Worm (Caenorhabditis elegans): ENCODE data around the gene dnpp-1.

The dnpp-1 gene

DNA sequence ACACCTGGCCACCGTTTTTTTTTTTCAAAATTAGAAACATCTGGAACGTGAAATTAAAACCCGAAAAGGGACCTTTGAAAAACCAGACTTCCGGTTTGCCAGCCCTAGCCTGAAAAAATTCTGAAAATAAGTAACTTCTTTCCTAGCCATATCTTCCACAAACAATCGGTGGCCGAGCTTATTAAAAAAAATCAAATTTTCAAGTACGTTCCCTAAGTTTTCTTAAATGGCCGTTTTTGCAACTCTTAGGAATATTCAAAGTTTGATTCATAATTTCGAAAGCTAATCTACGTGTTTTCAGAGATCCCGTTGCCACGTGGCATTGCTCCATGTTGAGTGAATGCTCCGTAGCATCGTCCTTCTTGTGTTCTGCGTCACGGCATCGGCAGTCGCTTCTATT is 40.0 kb downstream of the dnpp-1 start, which contains the start of gene R12B2.8:
Gene R12B2.8, plus strand, starts transcription at position 301 of the 400 bp plus-strand sequence.
- TF ChIP-seq R02D3.7 (tag; optimal IDR thresholded peaks at IDR 0.05) (no peak), mdl-1 (tag; optimal IDR thresholded peaks at IDR 0.05) (no peak), ZK546.5 (tag; optimal IDR thresholded peaks at IDR 0.05) (no peak), ceh-28 (tag; optimal IDR thresholded peaks at IDR 0.05) (no peak), nhr-67 (tag; optimal IDR thresholded peaks at IDR 0.05) (no peak), ceh-82 (tag; optimal IDR thresholded peaks at IDR 0.05) (no peak), egl-27 (tag; optimal IDR thresholded peaks at IDR 0.05) (no peak), ztf-11 (tag; optimal IDR thresholded peaks at IDR 0.05) (no peak), unc-62 (GFP tag; optimal IDR thresholded peaks at IDR 0.05) (no peak), nhr-237 (tag; optimal IDR thresholded peaks at IDR 0.05) (no peak), nhr-76 (tag; optimal IDR thresholded peaks at IDR 0.05) (no peak), skn-1 (tag; optimal IDR thresholded peaks at IDR 0.05) (no peak), nhr-25 (tag; optimal IDR thresholded peaks at IDR 0.05) (no peak), ama-1 (optimal IDR thresholded peaks at IDR 0.05) (no peak), zag-1 (tag; optimal IDR thresholded peaks at IDR 0.05) (no peak), lin-15B (tag; optimal IDR thresholded peaks at IDR 0.05) (no peak), nhr-12 (tag; optimal IDR thresholded peaks at IDR 0.05) (no peak), unc-39 (tag; optimal IDR thresholded peaks at IDR 0.05) (no peak), lin-39 (tag; optimal IDR thresholded peaks at IDR 0.05) (no peak), nhr-23 (tag; optimal IDR thresholded peaks at IDR 0.05) (no peak)

DNA sequence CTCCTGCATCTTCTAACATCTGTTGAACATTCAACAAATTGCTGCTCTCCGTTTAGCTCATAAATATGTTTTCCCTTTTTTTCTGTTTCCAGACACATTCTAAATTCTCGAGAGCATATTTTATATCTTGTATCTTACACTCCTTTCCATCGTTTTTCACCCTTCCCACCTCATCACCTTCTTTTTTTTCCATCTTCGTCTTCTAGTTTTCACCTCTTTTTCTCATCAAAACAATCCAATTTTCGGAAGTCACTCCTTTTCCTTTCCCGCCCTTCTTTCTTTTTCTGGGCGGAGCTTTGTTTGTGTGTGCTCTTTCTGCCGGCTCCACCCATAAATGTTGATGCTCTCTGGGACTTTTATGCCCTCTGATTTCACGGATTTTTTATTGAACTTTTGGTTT is 40.8 kb downstream of the dnpp-1 start:
- TF ChIP-seq mdl-1 (tag; optimal IDR thresholded peaks at IDR 0.05) (no peak), unc-39 (tag; optimal IDR thresholded peaks at IDR 0.05) (no peak), ZK546.5 (tag; optimal IDR thresholded peaks at IDR 0.05) (no peak), ceh-9 (tag; optimal IDR thresholded peaks at IDR 0.05) (no peak), nhr-76 (tag; optimal IDR thresholded peaks at IDR 0.05) (no peak)

DNA sequence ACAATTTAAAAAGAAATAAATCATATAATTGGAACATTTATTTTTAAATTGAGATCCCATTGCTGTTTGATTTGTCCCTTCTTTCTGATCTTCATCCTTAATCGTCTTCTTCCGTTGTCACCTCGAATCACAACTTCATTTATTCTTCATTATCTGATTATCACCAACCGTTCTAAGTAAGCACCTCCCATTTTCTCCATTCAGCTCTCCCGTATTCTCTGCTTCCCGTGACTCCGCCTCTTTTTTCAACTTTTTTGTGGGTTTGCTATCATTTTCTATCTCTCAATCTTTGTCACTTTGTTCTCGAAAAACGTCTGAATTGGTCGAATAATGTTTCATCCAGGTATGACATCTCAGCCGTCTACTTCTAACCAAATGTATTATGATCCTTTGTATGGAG is 47.7 kb downstream of the dnpp-1 start, which contains the start of gene sma-4:
Gene sma-4, plus strand, starts transcription at position 301 of the 400 bp plus-strand sequence.
- TF ChIP-seq aly-2 (tag; optimal IDR thresholded peaks at IDR 0.05) (no peak), nhr-67 (tag; optimal IDR thresholded peaks at IDR 0.05) (no peak), nfya-1 (tag; optimal IDR thresholded peaks at IDR 0.05; ENCODE audit: insufficient read depth) (no peak), jun-1 (tag; optimal IDR thresholded peaks at IDR 0.05) (no peak), lin-39 (tag; optimal IDR thresholded peaks at IDR 0.05) (no peak), lin-15B (tag; optimal IDR thresholded peaks at IDR 0.05) (no peak), nhr-43 (tag; optimal IDR thresholded peaks at IDR 0.05; ENCODE audit: poor library complexity, severe bottlenecking) (no peak), fkh-2 (tag; optimal IDR thresholded peaks at IDR 0.05) (no peak), nhr-237 (tag; optimal IDR thresholded peaks at IDR 0.05) (no peak)

DNA sequence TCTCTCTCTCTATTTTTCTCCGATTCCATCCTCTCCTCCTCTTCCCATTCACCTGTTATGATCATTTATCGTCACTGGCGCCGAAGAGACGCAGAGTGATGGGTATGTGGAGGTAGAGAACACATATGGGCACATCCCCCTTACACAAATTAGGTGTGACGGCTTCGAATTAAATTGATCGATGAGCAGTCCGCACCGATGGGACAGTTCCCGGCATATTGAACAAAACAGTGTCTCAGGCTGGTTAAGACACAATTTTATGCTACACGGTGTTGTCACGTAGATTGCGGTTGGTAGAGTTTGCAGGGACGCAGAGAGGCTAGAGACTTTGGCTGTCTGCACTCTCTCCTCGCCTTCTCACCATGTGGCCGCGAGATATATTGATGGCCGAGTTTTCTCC is 48.8 kb downstream of the dnpp-1 start, which contains the start of gene R12B2.7:
Gene R12B2.7, plus strand, starts transcription at position 247 of the 400 bp plus-strand sequence.
- peak; percentile 40 for TF ChIP-seq nhr-25 (tag; optimal IDR thresholded peaks at IDR 0.05)
- TF ChIP-seq R02D3.7 (tag; optimal IDR thresholded peaks at IDR 0.05): no peak
- no peak for TF ChIP-seq nhr-67 (tag; optimal IDR thresholded peaks at IDR 0.05)
- peak; percentile 26 for TF ChIP-seq nfya-1 (tag; optimal IDR thresholded peaks at IDR 0.05; ENCODE audit: insufficient read depth)
- peak; percentile 38 for TF ChIP-seq nhr-43 (tag; optimal IDR thresholded peaks at IDR 0.05; ENCODE audit: poor library complexity, severe bottlenecking)
- TF ChIP-seq elt-2 (tag; optimal IDR thresholded peaks at IDR 0.05): peak; percentile 12
- TF ChIP-seq egl-27 (tag; optimal IDR thresholded peaks at IDR 0.05): no peak
- no peak for TF ChIP-seq nhr-237 (tag; optimal IDR thresholded peaks at IDR 0.05)

DNA sequence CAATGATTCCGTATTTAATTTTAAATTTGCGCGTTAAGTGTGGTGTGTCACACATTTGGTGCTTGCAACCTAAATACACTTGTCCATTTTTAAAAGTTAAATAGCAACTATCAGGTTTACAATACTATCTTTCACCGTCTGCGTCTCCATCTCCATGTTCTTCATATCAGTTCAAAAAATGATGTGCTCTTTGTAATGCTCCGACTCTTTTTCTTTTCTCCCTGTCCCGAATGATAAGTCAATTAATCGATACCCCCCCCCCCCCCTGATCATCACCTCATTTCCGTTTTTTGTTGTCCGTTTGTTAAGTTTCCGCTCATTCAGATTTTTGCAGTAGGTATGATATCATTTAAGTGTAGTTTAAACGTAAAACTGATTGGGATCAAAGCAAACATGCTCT is 49.5 kb downstream of the dnpp-1 start:
- TF ChIP-seq fkh-2 (tag; optimal IDR thresholded peaks at IDR 0.05) (no peak), nhr-12 (tag; optimal IDR thresholded peaks at IDR 0.05) (no peak), snpc-4 (tag; optimal IDR thresholded peaks at IDR 0.05) (no peak), elt-2 (tag; optimal IDR thresholded peaks at IDR 0.05) (peak; percentile 74), fkh-10 (GFP tag; optimal IDR thresholded peaks at IDR 0.05) (no peak), pqm-1 (tag; optimal IDR thresholded peaks at IDR 0.05) (peak; percentile 59), hmg-11 (tag; optimal IDR thresholded peaks at IDR 0.05) (no peak), ceh-16 (tag; optimal IDR thresholded peaks at IDR 0.05) (no peak), pha-4 (tag; optimal IDR thresholded peaks at IDR 0.05) (peak; percentile 43), sea-2 (GFP tag; optimal IDR thresholded peaks at IDR 0.05) (no peak), lsy-12 (tag; optimal IDR thresholded peaks at IDR 0.05) (no peak), nhr-76 (tag; optimal IDR thresholded peaks at IDR 0.05) (no peak), lin-15B (tag; optimal IDR thresholded peaks at IDR 0.05) (no peak), nhr-28 (tag; optimal IDR thresholded peaks at IDR 0.05) (no peak), nhr-67 (tag; optimal IDR thresholded peaks at IDR 0.05) (no peak), nhr-77 (tag; optimal IDR thresholded peaks at IDR 0.05) (no peak)

Measured in whole organism, L3 larva.